Fruit fly (Drosophila melanogaster): ENCODE data around the gene Nlg3.

The Nlg3 gene

DNA sequence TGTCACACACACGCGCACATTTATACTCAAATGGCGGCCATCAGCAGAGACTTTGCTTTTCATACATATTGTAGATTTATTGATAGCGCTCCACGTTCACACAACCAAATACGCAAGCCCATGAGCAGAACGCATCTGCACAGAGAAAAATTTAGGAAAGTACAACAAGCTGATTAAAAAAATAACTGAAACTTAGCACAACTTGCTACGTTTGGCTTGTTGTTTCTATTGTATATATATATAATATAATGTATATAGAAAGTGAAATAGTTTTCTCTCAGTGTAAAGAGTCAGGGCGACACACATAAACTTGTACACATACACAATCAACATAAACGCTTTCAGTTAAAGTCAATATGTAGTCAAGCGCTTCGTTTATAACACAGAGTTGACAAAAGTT, 48.0 kb downstream of the Nlg3 start:
- TF ChIP-seq HLH106 (tag; optimal IDR thresholded peaks at IDR 0.05) (no peak), usp (GFP tag; optimal IDR thresholded peaks at IDR 0.05) (no peak), Myc (optimal IDR thresholded peaks at IDR 0.05) (no peak), lola (GFP tag; optimal IDR thresholded peaks at IDR 0.05) (no peak), psq (GFP tag; optimal IDR thresholded peaks at IDR 0.05) (no peak), CG32264 (GFP tag; optimal IDR thresholded peaks at IDR 0.05) (no peak), GATAd (GFP tag; optimal IDR thresholded peaks at IDR 0.05) (no peak), fru (GFP tag; optimal IDR thresholded peaks at IDR 0.05) (no peak), Hr83 (GFP tag; optimal IDR thresholded peaks at IDR 0.05; ENCODE audit: poor library complexity, severe bottlenecking) (no peak), Sp1 (GFP tag; optimal IDR thresholded peaks at IDR 0.05) (no peak)

DNA sequence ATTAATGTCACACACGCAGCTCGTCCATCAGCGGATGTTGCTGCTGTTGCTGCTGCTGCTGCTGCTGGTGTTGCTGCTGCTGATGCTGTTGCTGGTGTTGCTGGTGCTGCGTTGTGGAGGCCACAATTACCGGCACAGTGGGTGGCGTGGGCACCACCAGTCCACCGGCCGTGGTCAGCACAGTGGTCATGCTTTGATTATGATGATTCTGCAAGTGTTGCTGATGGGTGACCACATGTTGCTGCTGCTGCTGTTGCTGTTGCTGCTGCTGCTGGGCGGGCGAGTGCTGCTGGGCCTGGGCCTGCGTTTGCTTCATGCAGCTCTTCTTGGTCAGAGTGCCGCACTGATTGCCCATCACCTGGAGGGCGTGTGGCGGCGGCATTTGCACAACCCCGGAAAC, 67.0 kb downstream of the Nlg3 start:
- no peak for TF ChIP-seq brk (GFP tag; optimal IDR thresholded peaks at IDR 0.05)
- peak; percentile 97 for TF ChIP-seq Dfd (GFP tag; optimal IDR thresholded peaks at IDR 0.05)
- TF ChIP-seq pan (optimal IDR thresholded peaks at IDR 0.05): no peak
- no peak for TF ChIP-seq Vsx2 (GFP tag; optimal IDR thresholded peaks at IDR 0.05; ENCODE audit: partially characterized antibody)
- TF ChIP-seq foxo (GFP tag; optimal IDR thresholded peaks at IDR 0.05): no peak
- TF ChIP-seq woc (GFP tag; optimal IDR thresholded peaks at IDR 0.05): no peak
- TF ChIP-seq Sp1 (GFP tag; optimal IDR thresholded peaks at IDR 0.05): no peak
- TF ChIP-seq CG9705 (GFP tag; optimal IDR thresholded peaks at IDR 0.05): no peak

DNA sequence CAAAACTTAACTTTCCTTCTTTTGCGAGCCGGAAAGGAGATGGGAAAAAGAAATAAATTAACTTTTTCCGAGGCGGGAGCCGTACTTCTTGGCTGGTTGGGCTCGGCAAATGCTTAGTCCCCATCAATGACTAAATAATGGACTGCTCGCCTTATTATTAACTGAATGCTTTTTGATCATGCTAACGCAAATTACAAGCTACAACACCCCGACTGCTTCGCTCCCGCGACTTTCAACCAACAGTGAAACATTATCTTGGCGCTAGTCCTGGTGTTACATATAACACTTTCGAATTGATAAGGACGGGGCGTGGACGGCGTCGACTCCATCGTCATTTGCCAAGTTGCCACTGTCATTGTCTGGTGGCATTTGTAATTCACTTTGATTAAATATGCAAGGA, 87.5 kb downstream of the Nlg3 start, which contains the start of gene CG45545:
TSS of gene CG45545 (plus strand) at position 301 of the 400 bp plus-strand sequence.
- TF ChIP-seq tai (GFP tag; optimal IDR thresholded peaks at IDR 0.05): no peak
- no peak for TF ChIP-seq foxo (GFP tag; optimal IDR thresholded peaks at IDR 0.05)
- TF ChIP-seq dmrt93B (GFP tag; optimal IDR thresholded peaks at IDR 0.05): no peak
- no peak for TF ChIP-seq h (GFP tag; optimal IDR thresholded peaks at IDR 0.05)
- TF ChIP-seq rgr (GFP tag; optimal IDR thresholded peaks at IDR 0.05): no peak
- no peak for TF ChIP-seq Dif (GFP tag; optimal IDR thresholded peaks at IDR 0.05; ENCODE audit: partially characterized antibody)
- no peak for TF ChIP-seq usp (GFP tag; optimal IDR thresholded peaks at IDR 0.05)
- no peak for TF ChIP-seq Rel (GFP tag; optimal IDR thresholded peaks at IDR 0.05)
- no peak for TF ChIP-seq Rel (tag; optimal IDR thresholded peaks at IDR 0.05)

DNA sequence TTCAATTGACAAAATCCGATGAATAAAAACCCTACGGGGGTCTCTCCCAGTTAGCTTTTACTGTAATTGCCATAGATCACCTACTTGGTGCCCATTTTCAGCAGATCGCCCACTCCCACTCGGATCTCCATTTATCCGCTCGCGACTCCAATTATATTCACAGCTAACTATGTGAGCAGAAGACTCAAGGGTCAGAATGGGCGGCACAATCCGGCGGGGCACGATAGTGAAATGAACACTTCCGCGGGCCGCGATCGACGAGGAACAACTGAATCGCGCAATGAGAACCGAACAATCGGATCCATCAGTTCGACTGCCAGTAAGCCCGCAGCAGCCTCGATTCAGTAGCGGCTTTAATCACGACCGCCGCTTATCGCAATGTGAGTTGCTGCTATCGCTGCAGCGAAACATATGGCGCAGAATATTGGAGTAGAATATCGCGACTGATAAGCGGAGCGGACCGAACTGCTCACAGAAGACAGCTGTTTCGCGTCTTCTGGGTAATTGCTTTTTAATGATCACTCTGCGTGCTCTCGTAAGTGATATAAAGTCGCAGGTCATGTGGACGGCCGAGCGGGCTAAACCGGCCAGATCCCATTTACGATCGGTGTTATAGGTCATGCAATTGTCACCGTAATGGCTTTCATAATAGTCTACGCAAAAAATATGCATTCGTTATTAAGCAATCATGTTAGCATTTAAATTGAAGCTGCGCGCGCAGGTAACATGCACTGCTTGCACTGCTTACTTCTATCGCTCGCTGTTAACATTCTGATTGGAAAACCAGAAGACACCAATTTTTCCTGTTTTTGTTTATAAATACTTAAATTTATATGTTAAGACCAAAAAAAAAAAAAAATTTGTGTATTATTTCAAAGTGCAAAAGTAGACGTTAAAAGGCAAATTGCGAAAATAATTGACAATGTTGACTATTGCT, 90.2 kb downstream of the Nlg3 start, which contains the start of gene alpha-Est1:
TSS of gene alpha-Est1 (minus strand) at position 317 of the 937 bp plus-strand sequence.
- no peak for TF ChIP-seq Sp1 (GFP tag; optimal IDR thresholded peaks at IDR 0.05)
- TF ChIP-seq fru (GFP tag; optimal IDR thresholded peaks at IDR 0.05): peak; percentile 38
- peak; percentile 10 for TF ChIP-seq Hnf4 (GFP tag; optimal IDR thresholded peaks at IDR 0.05)

DNA sequence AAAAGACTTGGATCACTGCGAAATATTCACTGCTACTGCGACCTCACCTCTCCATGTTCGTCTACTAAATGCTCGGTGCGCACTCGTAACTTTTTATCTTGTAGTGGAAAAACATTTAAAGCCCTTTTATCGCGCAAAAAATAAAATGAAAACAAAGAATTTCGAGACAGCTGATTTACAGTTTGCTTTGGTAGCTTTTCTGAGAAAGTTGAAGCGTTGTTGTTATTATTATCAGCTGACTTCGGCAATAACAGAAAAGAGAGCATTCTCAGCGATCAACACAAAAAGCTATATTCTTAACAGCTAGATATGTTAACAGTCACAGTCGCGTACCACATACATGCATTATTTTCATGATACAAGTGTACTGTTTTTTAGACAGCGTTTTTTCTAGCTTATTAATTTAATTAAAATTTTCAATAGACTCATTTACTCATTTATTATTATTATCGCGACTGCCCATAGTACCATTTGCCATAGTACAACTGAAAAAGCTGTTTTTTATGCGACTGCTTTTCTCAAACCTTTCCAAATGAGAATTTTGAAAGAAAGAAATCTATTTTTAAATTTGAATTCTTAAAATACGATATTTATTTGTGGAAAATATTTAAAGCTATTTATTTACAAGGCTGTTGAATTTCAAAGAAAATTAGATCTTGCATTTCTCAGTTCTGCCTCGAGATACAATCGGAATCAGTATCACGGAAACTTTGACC, 97.9 kb downstream of the Nlg3 start, which contains the start of the genes alpha-Est3 and alpha-Est2:
TSS of gene alpha-Est3 (minus strand) at position 487 of the 716 bp plus-strand sequence.
TSS of gene alpha-Est2 (plus strand) at position 666 of the 716 bp plus-strand sequence.
- TF ChIP-seq Hr78 (GFP tag; optimal IDR thresholded peaks at IDR 0.05) (no peak), CrebA (GFP tag; optimal IDR thresholded peaks at IDR 0.05; ENCODE audit: borderline replicate concordance) (peak; percentile 9)

DNA sequence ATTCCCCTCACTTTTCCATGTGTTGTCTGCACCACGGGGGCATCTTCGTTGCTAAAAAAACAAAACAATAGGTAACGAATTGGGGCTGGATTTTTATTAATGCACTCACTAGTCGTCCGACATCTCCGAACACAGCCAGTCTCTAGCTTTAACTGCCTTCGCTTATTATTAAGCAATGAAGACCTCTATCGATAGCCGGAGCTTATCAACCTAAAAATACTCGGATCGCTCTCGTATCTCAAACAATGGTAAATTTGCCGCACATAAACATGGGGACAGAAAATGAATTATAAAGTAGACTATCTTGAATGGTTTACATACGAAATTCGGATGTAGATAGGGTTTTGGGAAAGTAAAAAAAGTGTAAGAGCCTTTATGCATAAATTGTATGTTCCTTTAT, 100.8 kb downstream of the Nlg3 start, which contains the start of gene alpha-Est4:
TSS of gene alpha-Est4 (minus strand) at position 181 of the 400 bp plus-strand sequence.
- TF ChIP-seq br (GFP tag; optimal IDR thresholded peaks at IDR 0.05) (no peak), Dif (GFP tag; optimal IDR thresholded peaks at IDR 0.05; ENCODE audit: partially characterized antibody) (no peak), HLH106 (tag; optimal IDR thresholded peaks at IDR 0.05) (no peak), tai (GFP tag; optimal IDR thresholded peaks at IDR 0.05) (no peak), Hr83 (GFP tag; optimal IDR thresholded peaks at IDR 0.05; ENCODE audit: poor library complexity, severe bottlenecking) (no peak), jim (GFP tag; optimal IDR thresholded peaks at IDR 0.05) (no peak), dsf (GFP tag; optimal IDR thresholded peaks at IDR 0.05; ENCODE audit: borderline replicate concordance) (no peak), psq (GFP tag; optimal IDR thresholded peaks at IDR 0.05) (no peak), fru (GFP tag; optimal IDR thresholded peaks at IDR 0.05) (no peak), sage (GFP tag; optimal IDR thresholded peaks at IDR 0.05) (no peak), Mio (GFP tag; optimal IDR thresholded peaks at IDR 0.05) (no peak), GATAd (GFP tag; optimal IDR thresholded peaks at IDR 0.05) (no peak), usp (GFP tag; optimal IDR thresholded peaks at IDR 0.05) (no peak), Jra (GFP tag; optimal IDR thresholded peaks at IDR 0.05) (no peak)

All from whole organism, wandering third instar larva.